Fruit fly (Drosophila melanogaster) whole organism, adult: ENCODE data around the gene CG17032.
A peak's percentile ranks its signal among the peaks of the same experiment; 100 is the strongest.

Source experiments
- CG11617 ChIP-seq: fragments of 200-800 bp; sonication (Bioruptor generic); optimal IDR thresholded peaks from 2 replicates; lab custom pipeline; 2017; ENCODE audit warnings: mild to moderate bottlenecking, missing biosample characterization, missing genetic modification reagents, missing genetic modification characterization
- CG12768 ChIP-seq: fragments of 200-800 bp; sonication (Bioruptor generic); optimal IDR thresholded peaks from 2 replicates; lab custom pipeline; 2017; ENCODE audit warnings: missing biosample characterization, missing genetic modification characterization, mild to moderate bottlenecking, moderate library complexity, missing genetic modification reagents
- CG14711 ChIP-seq: fragments of 200-800 bp; sonication (Bioruptor generic); optimal IDR thresholded peaks from 2 replicates; lab custom pipeline; 2018; ENCODE audit warnings: missing biosample characterization, mild to moderate bottlenecking, missing genetic modification characterization, moderate library complexity
- CG1620 ChIP-seq: fragments of 200-800 bp; sonication (Bioruptor generic); optimal IDR thresholded peaks from 2 replicates; lab custom pipeline; 2016; ENCODE audit warnings: missing biosample characterization, missing genetic modification characterization
- CG33017 ChIP-seq: fragments of 200-800 bp; sonication (Bioruptor generic); optimal IDR thresholded peaks from 2 replicates; lab custom pipeline; 2018; ENCODE audit warnings: missing biosample characterization, mild to moderate bottlenecking, missing genetic modification characterization, moderate library complexity
- CG5204 ChIP-seq: fragments of 200-800 bp; sonication (Bioruptor generic); optimal IDR thresholded peaks from 2 replicates; lab custom pipeline; 2016; ENCODE audit warnings: missing biosample characterization, missing genetic modification characterization
- CG7045 ChIP-seq: fragments of 200-800 bp; sonication (Bioruptor generic); optimal IDR thresholded peaks from 2 replicates; lab custom pipeline; 2017; ENCODE audit warnings: missing biosample characterization, mild to moderate bottlenecking, missing genetic modification characterization
- CG7101 ChIP-seq: fragments of 200-800 bp; sonication (Bioruptor generic); optimal IDR thresholded peaks from 2 replicates; lab custom pipeline; 2018; ENCODE audit warnings: missing biosample characterization, mild to moderate bottlenecking, missing genetic modification characterization, moderate library complexity
- Clk ChIP-seq: fragments of 200-800 bp; sonication (Bioruptor generic); optimal IDR thresholded peaks from 2 replicates; lab custom pipeline; 2017; ENCODE audit warnings: missing biosample characterization, missing genetic modification characterization
- Crg-1 ChIP-seq: fragments of 200-800 bp; sonication (Bioruptor generic); optimal IDR thresholded peaks from 2 replicates; lab custom pipeline; 2016; ENCODE audit warnings: missing biosample characterization, missing genetic modification characterization
- Hr96 ChIP-seq: fragments of 200-800 bp; sonication (Bioruptor generic); optimal IDR thresholded peaks from 2 replicates; lab custom pipeline; 2016; ENCODE audit warnings: missing biosample characterization, missing genetic modification characterization
- Mnt ChIP-seq: fragments of 200-800 bp; sonication (Bioruptor generic); optimal IDR thresholded peaks from 2 replicates; lab custom pipeline; 2016; ENCODE audit warnings: missing biosample characterization, mild to moderate bottlenecking, missing genetic modification characterization
- bab1 ChIP-seq: fragments of 200-800 bp; sonication (Bioruptor generic); optimal IDR thresholded peaks from 3 replicates; lab custom pipeline; 2019; ENCODE audit warnings: missing biosample characterization, mild to moderate bottlenecking, missing genetic modification characterization, moderate library complexity
- cic ChIP-seq: fragments of 200-800 bp; sonication (Bioruptor generic); optimal IDR thresholded peaks from 2 replicates; lab custom pipeline; 2017; ENCODE audit warnings: missing biosample characterization, mild to moderate bottlenecking, missing genetic modification characterization, moderate library complexity
- cnc ChIP-seq, 2 experiments: fragments of >200 bp; optimal IDR thresholded peaks; 2 replicates each; lab custom pipeline; 2017
- kay ChIP-seq: fragments of 200-800 bp; sonication (Bioruptor generic); peaks from one replicate; lab custom pipeline; 2016; ENCODE audit warnings: missing biosample characterization, missing genetic modification characterization, borderline replicate concordance
- ovo ChIP-seq: fragments of 200-800 bp; sonication (Bioruptor generic); optimal IDR thresholded peaks from 2 replicates; lab custom pipeline; 2016; ENCODE audit warnings: missing biosample characterization, missing genetic modification characterization
- pad ChIP-seq: fragments of 200-800 bp; sonication (Bioruptor generic); optimal IDR thresholded peaks from 3 replicates; lab custom pipeline; 2017; ENCODE audit warnings: missing biosample characterization, missing genetic modification characterization, mild to moderate bottlenecking, moderate library complexity, missing genetic modification reagents
- tj ChIP-seq: fragments of 200-800 bp; sonication (Bioruptor generic); optimal IDR thresholded peaks from 3 replicates; lab custom pipeline; 2017; ENCODE audit warnings: missing biosample characterization, mild to moderate bottlenecking, missing genetic modification characterization, moderate library complexity
- toe ChIP-seq: fragments of 200-800 bp; sonication (Bioruptor generic); optimal IDR thresholded peaks from 2 replicates; lab custom pipeline; 2016; ENCODE audit warnings: missing biosample characterization, missing genetic modification characterization

Gene CG17032

DNA sequence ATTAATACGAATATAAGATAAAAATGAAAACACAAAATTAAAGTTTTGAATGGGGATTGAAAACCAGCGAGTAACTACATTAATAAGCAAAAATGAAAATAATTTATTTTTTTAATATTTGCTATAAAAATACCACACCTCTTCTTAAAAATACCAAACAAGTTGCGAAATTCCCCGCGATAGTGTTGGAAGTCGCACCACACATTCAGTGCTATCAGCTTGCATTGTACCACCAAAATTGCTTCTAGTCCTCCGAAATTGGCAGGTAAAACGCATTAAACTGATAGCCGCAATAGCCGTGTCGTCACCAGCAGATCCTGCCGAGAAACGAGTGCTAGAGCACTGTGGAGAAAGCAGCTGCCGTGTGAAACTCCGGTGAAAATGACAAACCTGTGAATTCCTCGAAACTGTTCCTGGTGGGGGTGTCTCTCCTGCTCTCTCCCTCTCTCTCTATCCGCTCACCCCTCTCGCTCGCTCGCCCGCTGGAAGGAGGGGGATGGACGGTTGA is 29.4 kb downstream of the CG17032 start, which contains the start of gene Hip14:
Gene Hip14, plus strand, starts transcription at position 198 of the 508 bp plus-strand sequence.
- TF ChIP-seq CG7101 (tag; lab: Kevin White, UChicago) = peak; percentile 58
- no peak for TF ChIP-seq Hr96
- TF ChIP-seq CG7045 (GFP tag; lab: Kevin White, UChicago) = peak; percentile 12
- TF ChIP-seq kay (GFP tag; lab: Kevin White, UChicago) = no peak
- peak; percentile 24 for TF ChIP-seq CG14711 (tag; lab: Kevin White, UChicago)
- TF ChIP-seq CG11617 (GFP tag; lab: Kevin White, UChicago) = peak; percentile 51
- peak; percentile 16 for TF ChIP-seq cic (GFP tag; lab: Kevin White, UChicago)
- peak; percentile 95 for TF ChIP-seq pad (GFP tag; lab: Kevin White, UChicago)
- TF ChIP-seq Clk (GFP tag; lab: Kevin White, UChicago) = no peak
- no peak for TF ChIP-seq cnc (optimal IDR thresholded peaks at IDR 0.05; lab: Kevin White, UChicago)
- no peak for TF ChIP-seq tj (GFP tag; lab: Kevin White, UChicago)
- TF ChIP-seq CG12768 (GFP tag; lab: Kevin White, UChicago) = peak; percentile 65
- TF ChIP-seq bab1 (GFP tag; lab: Kevin White, UChicago) = peak; percentile 11
- TF ChIP-seq ovo (GFP tag; lab: Kevin White, UChicago) = no peak
- no peak for TF ChIP-seq CG5204 (GFP tag; lab: Kevin White, UChicago)
- TF ChIP-seq Crg-1 (GFP tag; lab: Kevin White, UChicago) = peak; percentile 10
- TF ChIP-seq CG1620 (GFP tag; lab: Kevin White, UChicago) = peak; percentile 25
- TF ChIP-seq toe (GFP tag; lab: Kevin White, UChicago) = no peak
- TF ChIP-seq CG33017 = peak; percentile 16
- TF ChIP-seq Mnt (GFP tag; lab: Kevin White, UChicago) = no peak

DNA sequence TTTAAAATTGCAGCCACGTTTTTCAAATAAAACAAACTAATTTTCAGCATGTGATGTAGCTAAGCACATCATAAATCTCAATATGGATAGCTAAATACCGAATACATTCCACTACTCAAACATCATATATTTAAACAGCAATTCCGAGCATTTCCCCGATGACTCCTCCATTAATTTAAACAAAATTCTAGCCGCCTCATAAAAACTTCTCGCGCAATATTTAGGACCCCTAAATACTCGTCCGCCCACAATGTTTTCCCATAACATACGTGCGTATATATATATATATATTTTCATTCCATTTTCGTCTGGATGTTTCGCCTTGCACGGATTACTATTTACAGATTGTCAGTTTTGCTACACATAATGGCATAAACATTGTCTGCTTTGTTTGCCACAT is 37.4 kb downstream of the CG17032 start:
- no peak for TF ChIP-seq Crg-1 (GFP tag; lab: Kevin White, UChicago)
- TF ChIP-seq Clk (GFP tag; lab: Kevin White, UChicago) = no peak
- TF ChIP-seq toe (GFP tag; lab: Kevin White, UChicago) = no peak
- TF ChIP-seq cnc (optimal IDR thresholded peaks at IDR 0.05; lab: Kevin White, UChicago) = no peak
- TF ChIP-seq Hr96 = no peak
- no peak for TF ChIP-seq CG12768 (GFP tag; lab: Kevin White, UChicago)
- TF ChIP-seq CG1620 (GFP tag; lab: Kevin White, UChicago) = no peak
- TF ChIP-seq CG7045 (GFP tag; lab: Kevin White, UChicago) = no peak
- TF ChIP-seq CG33017 = no peak

DNA sequence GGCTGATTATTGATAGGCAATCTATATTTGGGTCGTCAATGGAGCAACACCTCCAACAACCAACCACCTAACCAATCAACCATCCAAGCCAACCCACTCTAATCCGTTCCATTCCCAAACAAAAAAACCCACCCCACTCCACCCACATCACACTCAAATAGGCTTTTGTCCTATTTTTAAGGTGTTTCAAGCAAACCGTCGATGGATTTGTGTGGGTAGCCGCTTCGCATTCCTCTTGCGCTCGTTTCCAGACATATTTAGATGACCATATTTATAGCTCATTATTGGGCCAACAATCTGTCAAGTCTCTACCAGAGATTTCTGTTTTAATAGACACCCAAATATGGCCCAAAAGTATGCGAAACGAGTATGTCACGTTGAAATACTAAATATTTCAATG is 39.6 kb downstream of the CG17032 start:
- no peak for TF ChIP-seq CG14711 (tag; lab: Kevin White, UChicago)
- no peak for TF ChIP-seq Crg-1 (GFP tag; lab: Kevin White, UChicago)
- TF ChIP-seq CG11617 (GFP tag; lab: Kevin White, UChicago) = no peak
- TF ChIP-seq cic (GFP tag; lab: Kevin White, UChicago) = no peak
- no peak for TF ChIP-seq tj (GFP tag; lab: Kevin White, UChicago)
- TF ChIP-seq ovo (GFP tag; lab: Kevin White, UChicago) = no peak
- TF ChIP-seq Mnt (GFP tag; lab: Kevin White, UChicago) = no peak
- TF ChIP-seq CG33017 = no peak
- no peak for TF ChIP-seq kay (GFP tag; lab: Kevin White, UChicago)
- TF ChIP-seq cnc (optimal IDR thresholded peaks at IDR 0.05; lab: Kevin White, UChicago) = no peak
- no peak for TF ChIP-seq CG7101 (tag; lab: Kevin White, UChicago)
- no peak for TF ChIP-seq toe (GFP tag; lab: Kevin White, UChicago)
- TF ChIP-seq Clk (GFP tag; lab: Kevin White, UChicago) = no peak
- TF ChIP-seq bab1 (GFP tag; lab: Kevin White, UChicago) = no peak
- no peak for TF ChIP-seq CG12768 (GFP tag; lab: Kevin White, UChicago)
- no peak for TF ChIP-seq pad (GFP tag; lab: Kevin White, UChicago)
- no peak for TF ChIP-seq CG5204 (GFP tag; lab: Kevin White, UChicago)

DNA sequence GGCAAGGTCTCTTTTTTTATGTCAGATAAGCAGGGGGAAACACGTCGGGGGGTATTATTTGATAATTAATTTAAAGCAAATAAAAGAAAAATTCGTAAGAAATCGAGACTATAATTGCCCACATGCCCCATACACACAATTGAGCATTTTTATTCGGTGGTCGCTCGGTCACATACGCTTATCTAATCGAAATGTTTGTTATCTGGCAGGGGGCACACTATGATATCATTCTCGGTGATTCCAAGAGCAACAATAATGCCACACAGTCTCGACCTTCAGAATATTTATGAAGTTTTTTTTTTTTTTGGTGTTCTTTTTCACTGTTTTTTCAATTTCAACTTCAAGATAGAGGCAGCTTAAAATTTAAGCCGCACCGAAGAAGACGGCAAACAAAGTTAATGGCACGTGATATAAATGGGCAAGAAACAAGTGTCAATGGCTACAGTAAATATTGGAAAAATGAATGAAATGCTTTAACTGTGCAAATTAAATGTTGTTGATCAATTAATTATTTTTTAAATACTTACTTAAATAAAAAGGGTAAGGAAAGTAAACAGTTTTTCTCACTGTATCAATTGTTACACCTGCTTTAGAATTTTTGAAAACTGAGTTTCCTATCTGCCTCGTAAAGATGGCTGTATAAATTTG is 40.8 kb downstream of the CG17032 start:
- TF ChIP-seq Hr96 = no peak

DNA sequence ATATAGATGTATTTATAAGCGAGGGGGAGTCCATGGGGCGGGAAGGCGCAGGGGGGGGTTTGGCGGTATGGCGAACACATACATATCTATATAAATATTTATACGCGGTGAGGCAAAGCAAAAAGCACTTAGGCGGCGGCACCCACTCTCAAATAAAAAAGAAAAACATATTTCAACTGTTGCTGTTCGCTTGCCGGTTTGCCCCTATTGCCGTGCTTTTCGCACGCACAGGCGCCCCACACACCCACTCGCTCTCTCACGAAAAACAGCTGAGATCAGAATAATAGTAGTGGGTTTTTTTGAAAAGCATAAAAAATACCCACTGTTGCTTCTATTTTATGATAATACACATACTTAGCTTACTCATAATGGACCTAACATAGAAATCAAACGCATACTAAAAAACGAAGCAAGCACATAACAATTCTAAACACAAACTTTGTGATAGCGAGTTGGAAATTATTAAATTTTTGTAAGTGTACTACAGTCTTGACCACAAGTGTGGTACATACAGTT is 42.6 kb downstream of the CG17032 start:
- TF ChIP-seq tj (GFP tag; lab: Kevin White, UChicago) = peak; percentile 50
- TF ChIP-seq ovo (GFP tag; lab: Kevin White, UChicago) = peak; percentile 75
- peak; percentile 79 for TF ChIP-seq CG14711 (tag; lab: Kevin White, UChicago)
- TF ChIP-seq CG12768 (GFP tag; lab: Kevin White, UChicago) = peak; percentile 91
- peak; percentile 89 for TF ChIP-seq CG7101 (tag; lab: Kevin White, UChicago)
- peak; percentile 90 for TF ChIP-seq Hr96
- TF ChIP-seq CG1620 (GFP tag; lab: Kevin White, UChicago) = peak; percentile 47
- no peak for TF ChIP-seq kay (GFP tag; lab: Kevin White, UChicago)
- peak; percentile 77 for TF ChIP-seq cic (GFP tag; lab: Kevin White, UChicago)
- TF ChIP-seq bab1 (GFP tag; lab: Kevin White, UChicago) = peak; percentile 45
- TF ChIP-seq Crg-1 (GFP tag; lab: Kevin White, UChicago) = peak; percentile 57
- TF ChIP-seq Mnt (GFP tag; lab: Kevin White, UChicago) = peak; percentile 57
- TF ChIP-seq CG33017 = peak; percentile 93
- TF ChIP-seq toe (GFP tag; lab: Kevin White, UChicago) = peak; percentile 89
- TF ChIP-seq Clk (GFP tag; lab: Kevin White, UChicago) = peak; percentile 57
- TF ChIP-seq pad (GFP tag; lab: Kevin White, UChicago) = peak; percentile 59
- peak; percentile 94 for TF ChIP-seq CG5204 (GFP tag; lab: Kevin White, UChicago)
- peak; percentile 80 for TF ChIP-seq CG11617 (GFP tag; lab: Kevin White, UChicago)
- no peak for TF ChIP-seq cnc (optimal IDR thresholded peaks at IDR 0.05; lab: Kevin White, UChicago)
- peak; percentile 86 for TF ChIP-seq CG7045 (GFP tag; lab: Kevin White, UChicago)
